Worm (Caenorhabditis elegans): ENCODE data around the gene dab-1.

dab-1 gene

ce11 chrII:8216922-8217321, 5.3 kb upstream of the dab-1 start, which contains the start of gene ifg-1:
Gene ifg-1 (plus strand): TSS chrII:8217222.
- TF ChIP-seq F13H6.1 (tag; optimal IDR thresholded peaks at IDR 0.05), result no peak
- no peak for TF ChIP-seq snpc-4 (tag; optimal IDR thresholded peaks at IDR 0.05)
- TF ChIP-seq nhr-12 (tag; optimal IDR thresholded peaks at IDR 0.05), result no peak
- no peak for TF ChIP-seq mdl-1 (tag; optimal IDR thresholded peaks at IDR 0.05)
- no peak for TF ChIP-seq nhr-25 (tag; optimal IDR thresholded peaks at IDR 0.05)
- TF ChIP-seq sma-9 (GFP tag; optimal IDR thresholded peaks at IDR 0.05), result no peak
- no peak for TF ChIP-seq sma-9 (tag; optimal IDR thresholded peaks at IDR 0.05)
- no peak for TF ChIP-seq ztf-1 (GFP tag; conservative IDR thresholded peaks at IDR 0.05)
- TF ChIP-seq lsy-2 (tag; optimal IDR thresholded peaks at IDR 0.05), result no peak
- no peak for TF ChIP-seq dmd-4 (tag; optimal IDR thresholded peaks at IDR 0.05)
- TF ChIP-seq sem-4 (tag; optimal IDR thresholded peaks at IDR 0.05), result no peak
- TF ChIP-seq unc-39 (tag; optimal IDR thresholded peaks at IDR 0.05), result no peak

ce11 chrII:8218266-8218665, 3.9 kb upstream of the dab-1 start:
- no peak for TF ChIP-seq mab-5 (tag; optimal IDR thresholded peaks at IDR 0.05)
- no peak for TF ChIP-seq lsy-2 (tag; optimal IDR thresholded peaks at IDR 0.05)
- no peak for TF ChIP-seq lin-11 (tag; optimal IDR thresholded peaks at IDR 0.05)
- TF ChIP-seq nhr-23 (tag; optimal IDR thresholded peaks at IDR 0.05), result no peak
- TF ChIP-seq ztf-11 (tag; optimal IDR thresholded peaks at IDR 0.05), result no peak
- no peak for TF ChIP-seq F13H6.1 (tag; optimal IDR thresholded peaks at IDR 0.05)
- TF ChIP-seq nhr-12 (tag; optimal IDR thresholded peaks at IDR 0.05), result no peak
- no peak for TF ChIP-seq nhr-129 (tag; optimal IDR thresholded peaks at IDR 0.05)
- TF ChIP-seq unc-55 (GFP tag; optimal IDR thresholded peaks at IDR 0.05), result no peak

ce11 chrII:8220267-8220666, 1.9 kb upstream of the dab-1 start:
- no peak for TF ChIP-seq nhr-23 (tag; optimal IDR thresholded peaks at IDR 0.05)
- TF ChIP-seq nhr-21 (tag; optimal IDR thresholded peaks at IDR 0.05), result no peak
- no peak for TF ChIP-seq ceh-16 (tag; optimal IDR thresholded peaks at IDR 0.05)
- TF ChIP-seq ZK546.5 (tag; optimal IDR thresholded peaks at IDR 0.05), result no peak
- TF ChIP-seq elt-1 (tag; optimal IDR thresholded peaks at IDR 0.05), result no peak

ce11 chrII:8223422-8223821, 1.2 kb downstream of the dab-1 start:
- TF ChIP-seq nhr-23 (tag; optimal IDR thresholded peaks at IDR 0.05), result no peak
- TF ChIP-seq aly-2 (tag; optimal IDR thresholded peaks at IDR 0.05), result no peak
- no peak for TF ChIP-seq unc-62 (GFP tag; optimal IDR thresholded peaks at IDR 0.05)
- TF ChIP-seq alr-1 (tag; optimal IDR thresholded peaks at IDR 0.05), result no peak
- no peak for TF ChIP-seq ama-1 (optimal IDR thresholded peaks at IDR 0.05)
- no peak for TF ChIP-seq ztf-11 (tag; optimal IDR thresholded peaks at IDR 0.05)

ce11 chrII:8223945-8224344, 1.8 kb downstream of the dab-1 start:
- TF ChIP-seq sma-9 (GFP tag; optimal IDR thresholded peaks at IDR 0.05), result no peak
- TF ChIP-seq sma-9 (tag; optimal IDR thresholded peaks at IDR 0.05), result no peak

ce11 chrII:8224623-8225022, 2.4 kb downstream of the dab-1 start:
- TF ChIP-seq fos-1 (tag; optimal IDR thresholded peaks at IDR 0.05), result peak; percentile 8
- no peak for TF ChIP-seq Y55F3AM.14 (GFP tag; optimal IDR thresholded peaks at IDR 0.05)
- TF ChIP-seq elt-1 (tag; optimal IDR thresholded peaks at IDR 0.05), result peak; percentile 3
- no peak for TF ChIP-seq skn-1 (tag; optimal IDR thresholded peaks at IDR 0.05)
- no peak for TF ChIP-seq peb-1 (tag; optimal IDR thresholded peaks at IDR 0.05)
- peak; percentile 9 for TF ChIP-seq nhr-129 (tag; optimal IDR thresholded peaks at IDR 0.05)

ce11 chrII:8225347-8225746, 3.2 kb downstream of the dab-1 start:
- TF ChIP-seq nhr-25 (tag; optimal IDR thresholded peaks at IDR 0.05), result peak; percentile 47
- TF ChIP-seq sma-9 (GFP tag; optimal IDR thresholded peaks at IDR 0.05), result no peak
- no peak for TF ChIP-seq sma-9 (tag; optimal IDR thresholded peaks at IDR 0.05)
- TF ChIP-seq lin-11 (tag; optimal IDR thresholded peaks at IDR 0.05), result no peak

- TF ChIP-seq sem-4 (tag; optimal IDR thresholded peaks at IDR 0.05) (no peak), unc-55 (GFP tag; optimal IDR thresholded peaks at IDR 0.05) (no peak), R02D3.7 (tag; optimal IDR thresholded peaks at IDR 0.05) (no peak), peb-1 (tag; optimal IDR thresholded peaks at IDR 0.05) (no peak), fos-1 (tag; optimal IDR thresholded peaks at IDR 0.05) (no peak), F13H6.1 (tag; optimal IDR thresholded peaks at IDR 0.05) (no peak), nhr-129 (tag; optimal IDR thresholded peaks at IDR 0.05) (no peak), Y55F3AM.14 (GFP tag; optimal IDR thresholded peaks at IDR 0.05) (no peak), skn-1 (tag; optimal IDR thresholded peaks at IDR 0.05) (no peak), nhr-25 (tag; optimal IDR thresholded peaks at IDR 0.05) (peak; percentile 65), egl-27 (tag; optimal IDR thresholded peaks at IDR 0.05) (no peak), C34F6.9 (tag; optimal IDR thresholded peaks at IDR 0.05) (no peak), unc-62 (GFP tag; optimal IDR thresholded peaks at IDR 0.05) (no peak), blmp-1 (tag; optimal IDR thresholded peaks at IDR 0.05; ENCODE audit: insufficient read depth) (peak; percentile 84), sma-3 (GFP tag; optimal IDR thresholded peaks at IDR 0.05) (no peak), nhr-6 (tag; optimal IDR thresholded peaks at IDR 0.05) (no peak)
Measured at ce11 chrII:8225914-8226313, 3.7 kb downstream of the dab-1 start.

Measured in whole organism, L2 larva.